Worm (Caenorhabditis elegans) whole organism, mixed stage, embryonic: ENCODE measurements around the gene Y73B6A.3.

Experiments
- bed-3 ChIP-seq: fragments of 200-800 bp; sonication (Bioruptor generic); optimal IDR thresholded peaks from 3 replicates; lab custom pipeline; 2018; ENCODE audit warnings: mild to moderate bottlenecking, missing genetic modification characterization, moderate library complexity, missing compliant biosample characterization
- blmp-1 ChIP-seq: fragments of 150-350 bp; optimal IDR thresholded peaks from 2 replicates; lab custom pipeline; 2014; ENCODE audit warnings: missing biosample characterization, missing genetic modification characterization
- ceh-39 ChIP-seq: fragments of 150-350 bp; optimal IDR thresholded peaks from 2 replicates; lab custom pipeline; 2014; ENCODE audit warnings: missing biosample characterization, missing genetic modification characterization
- ceh-43 ChIP-seq: fragments of 200-800 bp; sonication (Bioruptor generic); optimal IDR thresholded peaks from 2 replicates; lab custom pipeline; 2018; ENCODE audit warnings: mild to moderate bottlenecking, missing genetic modification characterization, moderate library complexity, missing compliant biosample characterization
- ces-1 ChIP-seq: fragments of 150-350 bp; optimal IDR thresholded peaks from 2 replicates; lab custom pipeline; 2014; ENCODE audit warnings: missing biosample characterization, missing genetic modification reagents, missing genetic modification characterization
- cnd-1 ChIP-seq: fragments of 200-800 bp; sonication (Bioruptor generic); optimal IDR thresholded peaks from 2 replicates; lab custom pipeline; 2018; ENCODE audit warnings: mild to moderate bottlenecking, missing genetic modification characterization, missing compliant biosample characterization
- drap-1 ChIP-seq: fragments of 200-800 bp; sonication (Bioruptor generic); optimal IDR thresholded peaks from 3 replicates; lab custom pipeline; 2018; ENCODE audit warnings: mild to moderate bottlenecking, missing genetic modification characterization, missing compliant biosample characterization
- elt-1 ChIP-seq: sonication (generic microtip); optimal IDR thresholded peaks from 2 replicates; lab custom pipeline; 2017; ENCODE audit warnings: missing genetic modification characterization, mild to moderate bottlenecking, missing compliant biosample characterization, antibody characterized with exemption, moderate library complexity, borderline replicate concordance; ENCODE audit not compliant: insufficient read depth
- elt-3 ChIP-seq: fragments of 150-350 bp; optimal IDR thresholded peaks from 2 replicates; lab custom pipeline; 2014; ENCODE audit warnings: missing biosample characterization, missing genetic modification characterization
- flh-1 ChIP-seq: fragments of 200-800 bp; sonication (Bioruptor generic); optimal IDR thresholded peaks from 2 replicates; lab custom pipeline; 2018; ENCODE audit warnings: mild to moderate bottlenecking, missing genetic modification characterization, moderate library complexity, missing compliant biosample characterization
- ham-2 ChIP-seq: fragments of 200-800 bp; sonication (Bioruptor generic); optimal IDR thresholded peaks from 2 replicates; lab custom pipeline; 2018; ENCODE audit warnings: mild to moderate bottlenecking, missing genetic modification characterization, missing compliant biosample characterization
- hlh-1 ChIP-seq: fragments of 150-350 bp; optimal IDR thresholded peaks from 2 replicates; lab custom pipeline; 2014; ENCODE audit warnings: missing biosample characterization, missing genetic modification reagents, missing genetic modification characterization
- lin-13 ChIP-seq: fragments of 150-350 bp; optimal IDR thresholded peaks from 2 replicates; lab custom pipeline; 2014; ENCODE audit warnings: missing biosample characterization, missing genetic modification characterization
- lin-32 ChIP-seq: fragments of 200-800 bp; sonication (Bioruptor generic); optimal IDR thresholded peaks from 2 replicates; lab custom pipeline; 2018; ENCODE audit warnings: mild to moderate bottlenecking, missing genetic modification characterization, missing compliant biosample characterization
- lsy-2 ChIP-seq: fragments of 150-350 bp; optimal IDR thresholded peaks from 2 replicates; lab custom pipeline; 2014; ENCODE audit warnings: missing biosample characterization, missing genetic modification characterization
- mab-5 ChIP-seq: fragments of 150-350 bp; optimal IDR thresholded peaks from 2 replicates; lab custom pipeline; 2014; ENCODE audit warnings: missing biosample characterization, missing genetic modification characterization
- mep-1 ChIP-seq: fragments of 150-350 bp; optimal IDR thresholded peaks from 2 replicates; lab custom pipeline; 2017; ENCODE audit warnings: missing biosample characterization, missing genetic modification reagents, missing genetic modification characterization, inconsistent platforms
- mls-2 ChIP-seq: sonication (generic microtip); optimal IDR thresholded peaks from 2 replicates; lab custom pipeline; 2016; ENCODE audit warnings: mild to moderate bottlenecking, missing genetic modification characterization, moderate library complexity, missing compliant biosample characterization
- nhr-12 ChIP-seq: fragments of 150-350 bp; optimal IDR thresholded peaks from 2 replicates; lab custom pipeline; 2014; ENCODE audit warnings: missing biosample characterization, missing genetic modification characterization
- nhr-237 ChIP-seq: fragments of 150-350 bp; optimal IDR thresholded peaks from 2 replicates; lab custom pipeline; 2014; ENCODE audit warnings: missing biosample characterization, missing genetic modification characterization
- nhr-28 ChIP-seq: fragments of 150-350 bp; optimal IDR thresholded peaks from 2 replicates; lab custom pipeline; 2014; ENCODE audit warnings: missing biosample characterization, missing genetic modification characterization
- nhr-76 ChIP-seq: sonication (generic microtip); optimal IDR thresholded peaks from 2 replicates; lab custom pipeline; 2017; ENCODE audit warnings: missing biosample characterization, missing genetic modification characterization
- pha-4 ChIP-seq: fragments of 150-350 bp; optimal IDR thresholded peaks from 2 replicates; lab custom pipeline; 2018; ENCODE audit warnings: missing biosample characterization, missing genetic modification reagents, missing genetic modification characterization
- snpc-4 ChIP-seq: fragments of 150-350 bp; optimal IDR thresholded peaks from 2 replicates; lab custom pipeline; 2014; ENCODE audit warnings: missing biosample characterization, missing genetic modification characterization
- sptf-1 ChIP-seq: sonication (generic microtip); optimal IDR thresholded peaks from 2 replicates; lab custom pipeline; 2017; ENCODE audit warnings: mild to moderate bottlenecking, missing genetic modification characterization, moderate library complexity, missing compliant biosample characterization
- tbx-8 ChIP-seq: fragments of 200-800 bp; sonication (Bioruptor generic); optimal IDR thresholded peaks from 2 replicates; lab custom pipeline; 2018; ENCODE audit warnings: mild to moderate bottlenecking, missing genetic modification characterization, moderate library complexity, missing compliant biosample characterization
- unc-120 ChIP-seq: sonication (generic microtip); optimal IDR thresholded peaks from 2 replicates; lab custom pipeline; 2017; ENCODE audit warnings: missing genetic modification characterization, missing compliant biosample characterization; ENCODE audit not compliant: poor library complexity, severe bottlenecking
- unc-39 ChIP-seq: fragments of 150-350 bp; optimal IDR thresholded peaks from 2 replicates; lab custom pipeline; 2014; ENCODE audit warnings: missing biosample characterization, missing genetic modification characterization
- unc-62 ChIP-seq: fragments of 150-350 bp; optimal IDR thresholded peaks from 2 replicates; lab custom pipeline; 2014; ENCODE audit warnings: missing biosample characterization, missing genetic modification reagents, missing genetic modification characterization
- zip-8 ChIP-seq: fragments of 150-350 bp; optimal IDR thresholded peaks from 2 replicates; lab custom pipeline; 2014; ENCODE audit warnings: missing biosample characterization, missing genetic modification characterization
- ztf-11 ChIP-seq: fragments of 150-350 bp; optimal IDR thresholded peaks from 2 replicates; lab custom pipeline; 2014; ENCODE audit warnings: missing biosample characterization, missing genetic modification characterization

The Y73B6A.3 gene

DNA sequence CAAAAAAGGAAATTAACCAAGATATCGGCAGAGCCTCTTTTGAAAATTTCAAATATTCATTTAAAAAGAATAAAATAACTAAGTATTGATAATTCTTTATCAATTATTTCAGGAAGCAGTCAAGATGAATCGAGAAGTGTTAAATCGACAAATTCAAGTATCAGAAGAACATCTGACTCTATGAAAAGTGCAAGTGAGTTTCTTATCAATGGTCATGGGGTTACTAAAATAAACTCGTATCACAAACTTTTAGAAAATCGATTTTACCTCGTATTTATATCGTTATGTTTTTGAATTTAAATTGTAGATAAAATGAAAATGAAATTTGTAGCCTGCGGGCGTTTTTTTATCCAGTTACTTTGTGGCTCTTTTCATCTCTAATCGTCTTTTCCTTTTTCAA is 31.5 kb upstream of the Y73B6A.3 start:
- TF ChIP-seq elt-3 (tag; lab: Kevin White, UChicago), result no peak
- no peak for TF ChIP-seq nhr-237 (tag; lab: Kevin White, UChicago)
- no peak for TF ChIP-seq nhr-28 (tag; lab: Kevin White, UChicago)
- TF ChIP-seq nhr-12 (tag; lab: Kevin White, UChicago), result no peak
- no peak for TF ChIP-seq snpc-4 (tag; lab: Kevin White, UChicago)
- TF ChIP-seq, all 35 proteins: peak for 0

DNA sequence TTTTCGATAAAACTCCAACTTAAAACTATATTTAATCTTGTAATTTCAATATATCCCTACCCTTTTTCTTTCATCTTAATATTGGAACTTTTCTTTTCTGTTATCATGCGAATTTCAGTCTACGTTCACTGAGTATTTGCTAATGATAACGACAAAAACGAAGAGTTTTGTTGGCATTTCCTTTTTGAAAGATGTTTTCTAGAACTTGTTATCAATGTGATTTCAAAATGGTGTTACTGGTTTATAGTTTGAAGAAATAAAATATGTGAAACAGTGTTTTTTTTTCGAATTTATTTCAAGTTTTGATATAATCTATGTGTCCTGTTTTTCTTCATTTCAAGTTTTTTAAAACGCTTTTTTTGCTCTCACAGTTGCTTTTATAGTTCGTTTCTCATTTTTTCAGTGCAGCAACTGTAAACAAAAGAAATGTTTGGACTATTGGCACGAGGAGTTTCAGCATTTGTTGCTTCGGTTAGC is 30.4 kb upstream of the Y73B6A.3 start, which contains the start of gene anat-1:
Gene anat-1 (plus strand): TSS at position 427 of the 477 bp plus-strand sequence.
- TF ChIP-seq ceh-43 (no peak), blmp-1 (no peak), nhr-76 (no peak), zip-8 (no peak), mls-2 (no peak), unc-39 (tag; lab: Kevin White, UChicago) (no peak), nhr-28 (tag; lab: Kevin White, UChicago) (no peak), lsy-2 (tag; lab: Kevin White, UChicago) (no peak), sptf-1 (tag; lab: Kevin White, UChicago) (no peak), flh-1 (GFP tag; lab: Kevin White, UChicago) (no peak), pha-4 (no peak), ztf-11 (tag; lab: Kevin White, UChicago) (no peak), ham-2 (GFP tag; lab: Kevin White, UChicago) (no peak), nhr-12 (tag; lab: Kevin White, UChicago) (no peak), ceh-39 (tag; lab: Kevin White, UChicago) (no peak), mab-5 (tag; lab: Kevin White, UChicago) (no peak)

- TF ChIP-seq mep-1 (tag; lab: Kevin White, UChicago), result peak; percentile 7
- TF ChIP-seq ceh-39 (tag; lab: Kevin White, UChicago), result no peak
- no peak for TF ChIP-seq drap-1 (GFP tag; lab: Kevin White, UChicago)
- TF ChIP-seq ces-1 (GFP tag; lab: Kevin White, UChicago), result peak; percentile 79
- TF ChIP-seq pha-4, result no peak
- TF ChIP-seq unc-62 (GFP tag; lab: Kevin White, UChicago), result no peak
- TF ChIP-seq unc-120 (tag; lab: Kevin White, UChicago), result peak; percentile 35
- TF ChIP-seq cnd-1 (tag; lab: Kevin White, UChicago), result no peak
- TF ChIP-seq hlh-1 (tag; lab: Kevin White, UChicago), result no peak
- no peak for TF ChIP-seq mls-2
- no peak for TF ChIP-seq unc-39 (tag; lab: Kevin White, UChicago)
- no peak for TF ChIP-seq elt-1 (tag; lab: Kevin White, UChicago)
- no peak for TF ChIP-seq bed-3
- TF ChIP-seq nhr-237 (tag; lab: Kevin White, UChicago), result no peak
- TF ChIP-seq blmp-1, result no peak
These were observed 27.1 kb upstream of the Y73B6A.3 start for ce11 chrIV:6767240-6767639.

DNA sequence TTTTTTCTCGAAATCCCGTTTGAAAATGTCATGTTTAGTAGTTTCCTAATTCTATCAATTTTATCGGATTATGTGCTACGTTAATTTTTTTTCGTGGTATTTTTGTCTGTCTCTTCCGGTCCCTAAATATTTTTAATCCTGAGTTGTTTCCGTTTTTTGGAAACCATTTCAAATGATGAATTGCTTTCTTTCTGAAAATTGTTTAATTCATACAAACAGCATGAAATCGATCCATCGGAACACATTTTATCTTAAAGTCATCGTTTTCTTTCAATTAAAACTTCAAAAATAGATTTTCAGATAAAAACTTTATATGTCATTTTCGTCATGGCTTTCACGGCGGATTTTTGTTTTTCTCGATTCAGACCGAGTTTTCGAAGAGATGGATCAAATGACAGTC is 22.3 kb upstream of the Y73B6A.3 start, which contains the start of gene spd-3:
Gene spd-3 (plus strand): TSS at position 301 of the 400 bp plus-strand sequence.
- TF ChIP-seq elt-3 (tag; lab: Kevin White, UChicago) (no peak), nhr-76 (no peak), unc-62 (GFP tag; lab: Kevin White, UChicago) (no peak), ztf-11 (tag; lab: Kevin White, UChicago) (no peak), lin-13 (tag; lab: Kevin White, UChicago) (no peak), mls-2 (no peak), cnd-1 (tag; lab: Kevin White, UChicago) (no peak), hlh-1 (tag; lab: Kevin White, UChicago) (no peak), tbx-8 (GFP tag; lab: Kevin White, UChicago) (no peak), sptf-1 (tag; lab: Kevin White, UChicago) (no peak)

DNA sequence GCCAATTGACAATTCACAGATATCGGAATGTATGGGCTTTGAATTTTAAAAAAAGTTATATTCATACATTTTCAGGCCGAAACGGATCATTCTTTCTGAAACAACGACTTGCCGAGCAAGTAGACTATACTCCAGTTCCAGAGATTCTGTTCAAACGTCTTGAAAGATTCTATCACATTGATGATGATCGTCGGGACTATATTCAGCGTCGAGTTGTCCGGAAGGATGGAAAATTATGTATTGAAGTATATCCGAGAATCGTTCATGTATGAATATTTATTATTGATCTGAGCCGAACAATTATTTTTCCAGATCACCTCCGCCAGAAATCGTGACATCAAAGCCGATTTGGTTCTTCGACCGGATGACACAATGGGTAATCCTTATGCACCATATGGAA is 17.5 kb upstream of the Y73B6A.3 start:
- no peak for TF ChIP-seq mep-1 (tag; lab: Kevin White, UChicago)
- no peak for TF ChIP-seq sptf-1 (tag; lab: Kevin White, UChicago)
- TF ChIP-seq lin-32, result no peak
- no peak for TF ChIP-seq ceh-43
- no peak for TF ChIP-seq cnd-1 (tag; lab: Kevin White, UChicago)
- TF ChIP-seq mab-5 (tag; lab: Kevin White, UChicago), result no peak
- TF ChIP-seq nhr-12 (tag; lab: Kevin White, UChicago), result no peak
- TF ChIP-seq tbx-8 (GFP tag; lab: Kevin White, UChicago), result no peak
- no peak for TF ChIP-seq zip-8
